Worm (Caenorhabditis elegans): ENCODE results near the gene C01G6.3.

ce11 chrII:9251529-9251928 is 18.2 kb upstream of the C01G6.3 start:
- TF ChIP-seq ama-1 (optimal IDR thresholded peaks at IDR 0.05) (no peak), nhr-237 (tag; optimal IDR thresholded peaks at IDR 0.05) (no peak), ceh-44 (GFP tag; IDR thresholded peaks at IDR 0.05) (no peak), mdt-29 (GFP tag; IDR thresholded peaks at IDR 0.05) (no peak), dmd-9 (GFP tag; IDR thresholded peaks at IDR 0.05) (no peak), ztf-11 (tag; optimal IDR thresholded peaks at IDR 0.05) (no peak), D1046.2 (GFP tag; IDR thresholded peaks at IDR 0.05) (no peak), dpl-1 (GFP tag; optimal IDR thresholded peaks at IDR 0.05) (no peak), nhr-77 (tag; optimal IDR thresholded peaks at IDR 0.05) (no peak), zag-1 (tag; optimal IDR thresholded peaks at IDR 0.05) (no peak), pha-4 (GFP tag; IDR thresholded peaks at IDR 0.05) (no peak), pha-4 (tag; optimal IDR thresholded peaks at IDR 0.05) (no peak), ceh-82 (tag; optimal IDR thresholded peaks at IDR 0.05) (no peak)
